Worm (Caenorhabditis elegans) whole organism, L2 larva: ENCODE measurements around the gene natc-2.

Experiments used
- R02D3.7 ChIP-seq: fragments of 150-350 bp; optimal IDR thresholded peaks from 2 replicates; lab custom pipeline; 2014; ENCODE audit warnings: missing biosample characterization, missing genetic modification characterization
- nhr-237 ChIP-seq: fragments of 150-350 bp; optimal IDR thresholded peaks from 2 replicates; lab custom pipeline; 2014; ENCODE audit warnings: missing biosample characterization, missing genetic modification characterization

- TF ChIP-seq nhr-237 (tag; lab: Kevin White, UChicago): no peak
- no peak for TF ChIP-seq R02D3.7 (tag; lab: Kevin White, UChicago)
Observed at ce11 chrV:5273770-5274169, at the start of gene natc-2.
